Fruit fly (Drosophila melanogaster) Kc167 (cell line): ENCODE results near the gene CG15468.

Experiments used
- Myc ChIP-seq: fragments of >200 bp; optimal IDR thresholded peaks from 2 replicates; lab custom pipeline; 2017; ENCODE audit warnings: missing external identifiers
- Sin3A ChIP-seq: fragments of >200 bp; optimal IDR thresholded peaks from 2 replicates; lab custom pipeline; 2018; ENCODE audit warnings: missing external identifiers
- h ChIP-seq: fragments of >200 bp; optimal IDR thresholded peaks from 3 replicates; lab custom pipeline; 2018; ENCODE audit warnings: missing external identifiers
- insv ChIP-seq: fragments of >200 bp; optimal IDR thresholded peaks from 3 replicates; lab custom pipeline; 2018; ENCODE audit warnings: missing external identifiers
- psq ChIP-seq: fragments of >200 bp; optimal IDR thresholded peaks from 2 replicates; lab custom pipeline; 2017; ENCODE audit warnings: missing external identifiers
- ttk ChIP-seq: sonication (Bioruptor generic); optimal IDR thresholded peaks from 2 replicates; lab custom pipeline; 2017; ENCODE audit warnings: missing external identifiers

DNA sequence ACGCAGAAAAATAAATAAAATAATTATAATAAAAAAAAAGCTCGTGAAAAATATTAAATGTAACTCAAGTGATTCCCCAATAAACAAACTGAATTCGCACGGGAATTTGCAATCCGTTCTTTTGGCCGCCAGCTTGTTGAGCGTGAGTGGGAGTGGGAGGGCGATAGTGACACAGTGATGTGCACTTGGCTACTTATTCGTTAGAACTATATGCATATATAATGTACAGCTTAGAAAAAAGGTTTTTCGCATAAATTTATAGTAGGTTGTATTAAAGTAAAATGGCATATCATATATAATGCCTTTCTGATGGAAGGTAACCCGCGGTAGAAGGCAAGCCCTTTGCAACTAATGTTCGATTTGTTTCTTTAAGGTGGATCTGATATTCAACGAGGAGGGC is 48.6 kb downstream of the CG15468 start:
- no peak for TF ChIP-seq psq (lab: Kevin White, UChicago)
- TF ChIP-seq h (lab: Kevin White, UChicago) = no peak
- TF ChIP-seq insv (lab: Kevin White, UChicago) = no peak
- no peak for TF ChIP-seq Myc (lab: Kevin White, UChicago)
- TF ChIP-seq Sin3A (lab: Kevin White, UChicago) = no peak
- no peak for TF ChIP-seq ttk
